Fruit fly (Drosophila melanogaster): ENCODE results near the gene rdgA.

rdgA gene

dm6 chrX:8890974-8891373, 15.9 kb upstream of the rdgA start (continued):
- TF ChIP-seq bcd (GFP tag; optimal IDR thresholded peaks at IDR 0.05) = peak; percentile 5
- 0 out of 2 replicates have a peak, but pooled peaks have one; percentile 14 for TF ChIP-seq CG7372 (GFP tag; IDR thresholded peaks at IDR 0.05)
- TF ChIP-seq sisA (GFP tag; IDR thresholded peaks at IDR 0.05) = peak; percentile 55
- TF ChIP-seq CG18262 (tag; optimal IDR thresholded peaks at IDR 0.05) = no peak
- peak; percentile 37; the same call in 1 of the 2 replicates for TF ChIP-seq Ada2b (GFP tag; IDR thresholded peaks at IDR 0.05)
- peak; percentile 26 for TF ChIP-seq Antp (GFP tag; optimal IDR thresholded peaks at IDR 0.05)
- TF ChIP-seq lab (GFP tag; optimal IDR thresholded peaks at IDR 0.05) = peak; percentile 3
- TF ChIP-seq danr (GFP tag; IDR thresholded peaks at IDR 0.05) = no peak
- peak; percentile 2 for TF ChIP-seq CG7786 (GFP tag; optimal IDR thresholded peaks at IDR 0.05)
- TF ChIP-seq sens (GFP tag) = peak; percentile 41
- peak; percentile 29 for TF ChIP-seq CG2120 (GFP tag; optimal IDR thresholded peaks at IDR 0.05)
- 0 out of 2 replicates have a peak, but pooled peaks have one; percentile 31 for TF ChIP-seq Awh (GFP tag; IDR thresholded peaks at IDR 0.05)
- TF ChIP-seq ATbp (GFP tag; optimal IDR thresholded peaks at IDR 0.05) = peak; percentile 9
- TF ChIP-seq bsh (GFP tag; optimal IDR thresholded peaks at IDR 0.05) = peak in 1 of 2 experiments; percentile 39
- peak; percentile 1 for TF ChIP-seq CG10979 (tag; optimal IDR thresholded peaks at IDR 0.05)
- TF ChIP-seq vvl (GFP tag; IDR thresholded peaks at IDR 0.05) = peak; percentile 32; the same call in 1 of the 2 replicates
- TF ChIP-seq mam (GFP tag; optimal IDR thresholded peaks at IDR 0.05) = peak; percentile 37
- peak; percentile 85 for TF ChIP-seq Med (GFP tag)
- peak; percentile 14; the same call in 1 of the 2 replicates for TF ChIP-seq MBD-R2 (GFP tag; IDR thresholded peaks at IDR 0.05)
- peak; percentile 19 for TF ChIP-seq tin (GFP tag; optimal IDR thresholded peaks at IDR 0.05)
- TF ChIP-seq cad (GFP tag; optimal IDR thresholded peaks at IDR 0.05) = no peak
- TF ChIP-seq sug (tag; optimal IDR thresholded peaks at IDR 0.05) = no peak
- TF ChIP-seq fd64A (GFP tag; optimal IDR thresholded peaks at IDR 0.05) = no peak
- TF ChIP-seq CG7839 (tag; optimal IDR thresholded peaks at IDR 0.05) = peak; percentile 21
- TF ChIP-seq ind (GFP tag; optimal IDR thresholded peaks at IDR 0.05) = peak; percentile 46
- TF ChIP-seq corto (GFP tag; optimal IDR thresholded peaks at IDR 0.05) = no peak
- TF ChIP-seq CG10654 (GFP tag; optimal IDR thresholded peaks at IDR 0.05) = peak; percentile 1
- no peak for TF ChIP-seq hkb (optimal IDR thresholded peaks at IDR 0.05)
- peak; percentile 12; the same call in 1 of the 2 replicates for TF ChIP-seq hkb (GFP tag; IDR thresholded peaks at IDR 0.05)
- peak; percentile 12 for TF ChIP-seq fd96Cb (tag; optimal IDR thresholded peaks at IDR 0.05)
- peak; percentile 29 for TF ChIP-seq CG15269 (tag; optimal IDR thresholded peaks at IDR 0.05)
- TF ChIP-seq dati (GFP tag; IDR thresholded peaks at IDR 0.05) = peak; percentile 41; the same call in 1 of the 2 replicates
- no peak for TF ChIP-seq CG15696 (tag; optimal IDR thresholded peaks at IDR 0.05)
- TF ChIP-seq sob (GFP tag; IDR thresholded peaks at IDR 0.05) = peak; percentile 50
- TF ChIP-seq CG30403 (GFP tag; optimal IDR thresholded peaks at IDR 0.05) = peak; percentile 27
- peak; percentile 43 for TF ChIP-seq Oli (tag; optimal IDR thresholded peaks at IDR 0.05)
- TF ChIP-seq CG13287 (GFP tag; IDR thresholded peaks at IDR 0.05; ENCODE audit: partially characterized antibody) = no peak
- no peak for TF ChIP-seq da (GFP tag; optimal IDR thresholded peaks at IDR 0.05)
- peak; percentile 25; the same call in 1 of the 3 replicates for TF ChIP-seq tgo (GFP tag; IDR thresholded peaks at IDR 0.05)
- no peak for TF ChIP-seq sim (GFP tag; IDR thresholded peaks at IDR 0.05)
- no peak for TF ChIP-seq CG7556 (GFP tag; optimal IDR thresholded peaks at IDR 0.05)
- TF ChIP-seq CG14050 (GFP tag; IDR thresholded peaks at IDR 0.05) = 0 out of 3 replicates have a peak, but pooled peaks have one; percentile 9
- TF ChIP-seq Hr51 (GFP tag; optimal IDR thresholded peaks at IDR 0.05) = peak in 1 of 2 experiments; percentile 28
- peak; percentile 65 for TF ChIP-seq row (GFP tag; IDR thresholded peaks at IDR 0.05)
- TF ChIP-seq Drgx (GFP tag; IDR thresholded peaks at IDR 0.05) = peak; percentile 75
- peak; percentile 74 for TF ChIP-seq Ets65A (GFP tag)
- TF ChIP-seq CG2678 (tag; optimal IDR thresholded peaks at IDR 0.05) = peak; percentile 51
- TF ChIP-seq pan (optimal IDR thresholded peaks at IDR 0.05) = no peak
- TF ChIP-seq pan (GFP tag; optimal IDR thresholded peaks at IDR 0.05 in 1 of 2, IDR thresholded peaks at IDR 0.05 in 1 of 2) = peak in 1 of 2 experiments; percentile 20
- peak; percentile 26 for TF ChIP-seq CG2875 (GFP tag; optimal IDR thresholded peaks at IDR 0.05)
- TF ChIP-seq wdn (GFP tag; IDR thresholded peaks at IDR 0.05) = 0 out of 2 replicates have a peak, but pooled peaks have one; percentile 3

All from whole organism, embryonic.